Worm (Caenorhabditis elegans) whole organism, young adult: ENCODE data around the gene nipi-4.

Experiments
- attf-3 ChIP-seq: fragments of 200-800 bp; sonication (Bioruptor generic); conservative IDR thresholded peaks from 2 replicates; pipeline ENCODE4 v1.3.6; 2022; ENCODE audit warnings: missing genetic modification reagents, missing genetic modification characterization, missing compliant biosample characterization
- mxl-1 ChIP-seq: sonication (generic microtip); optimal IDR thresholded peaks from 2 replicates; lab custom pipeline; 2016; ENCODE audit warnings: missing genetic modification characterization, missing compliant biosample characterization
- nhr-120 ChIP-seq: fragments of 200-800 bp; sonication (Bioruptor generic); IDR thresholded peaks from 2 replicates; pipeline ENCODE4 v1.3.6; 2022; ENCODE audit warnings: missing genetic modification characterization, missing compliant biosample characterization
- snpc-1.1 ChIP-seq: sonication (generic microtip); optimal IDR thresholded peaks from 2 replicates; lab custom pipeline; 2017; ENCODE audit warnings: missing genetic modification characterization, mild to moderate bottlenecking, missing compliant biosample characterization, antibody characterized with exemption, moderate library complexity, missing genotype, missing genetic modification reagents; ENCODE audit not compliant: insufficient read depth
- unc-62 ChIP-seq: fragments of 150-350 bp; optimal IDR thresholded peaks from 2 replicates; lab custom pipeline; 2014; ENCODE audit warnings: missing biosample characterization, missing genetic modification reagents, missing genetic modification characterization

DNA sequence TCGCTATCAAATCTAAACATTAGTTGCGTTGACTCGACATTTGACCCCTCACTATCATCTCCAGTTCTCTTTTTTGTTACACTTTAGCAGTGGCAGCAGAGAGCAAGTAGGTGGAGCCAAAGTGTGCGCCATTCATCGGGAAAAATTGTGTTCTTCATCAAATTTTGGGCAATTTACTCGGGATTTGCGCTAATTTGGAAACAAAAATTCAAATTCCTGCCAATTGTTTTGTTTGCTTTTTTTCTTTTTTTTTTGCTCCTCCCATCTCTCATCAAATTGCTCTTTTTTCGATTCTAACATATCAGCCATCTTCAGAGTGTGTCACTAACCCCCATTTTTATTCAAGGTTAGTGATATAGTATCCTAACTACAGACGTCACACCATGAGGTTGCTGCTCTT lies 43.7 kb downstream of the nipi-4 start, which contains the start of gene mig-6:
- TF ChIP-seq unc-62 (no peak), mxl-1 (tag; lab: Kevin White, UChicago) (no peak), nhr-120 (GFP tag; lab: Robert Waterston, UW) (no peak), snpc-1.1 (tag; lab: Kevin White, UChicago) (no peak), attf-3 (no peak)
